In genomic region chr3R:24572540-24573043, dm6 we compare ENCODE assay signal across 1 fruit fly cellular context.
TF ChIP-seq lines count a peak whose summit lies in the region.

No protein-coding gene starts in this region.

TF ChIP-seq in whole organism, embryonic, 481 proteins besides CTCF, POLR2A, EP300 and RAD21 (continued from another document and continues in another):
- TF ChIP-seq CG4854 (GFP tag; optimal IDR thresholded peaks at IDR 0.05; lab: Kevin White, UChicago) (peak; percentile 96), gsb-n (tag; optimal IDR thresholded peaks at IDR 0.05; lab: Kevin White, UChicago) (peak; percentile 97), CG4328 (GFP tag; optimal IDR thresholded peaks at IDR 0.05; lab: Kevin White, UChicago) (peak; percentile 97), twi (tag; optimal IDR thresholded peaks at IDR 0.05; lab: Kevin White, UChicago) (peak; percentile 89), gce (GFP tag; IDR thresholded peaks at IDR 0.05; lab: Robert Waterston, UW) (peak; percentile 99), Antp (GFP tag; optimal IDR thresholded peaks at IDR 0.05; lab: Kevin White, UChicago) (peak; percentile 94), Nf-YB (GFP tag; optimal IDR thresholded peaks at IDR 0.05; lab: Kevin White, UChicago) (peak; percentile 86), schlank (tag; optimal IDR thresholded peaks at IDR 0.05; lab: Kevin White, UChicago) (peak; percentile 94), GATAe (GFP tag; conservative IDR thresholded peaks at IDR 0.05; lab: Robert Waterston, UW) (peak; percentile 95), Awh (GFP tag; IDR thresholded peaks at IDR 0.05; lab: Robert Waterston, UW) (peak; percentile 99), Hr51 (GFP tag; optimal IDR thresholded peaks at IDR 0.05; lab: Kevin White, UChicago) (peak; percentile 95 to 98), ato (GFP tag; IDR thresholded peaks at IDR 0.05; lab: Robert Waterston, UW; ENCODE audit: partially characterized antibody) (no peak), chm (GFP tag; IDR thresholded peaks at IDR 0.05; lab: Robert Waterston, UW) (peak; percentile 99), Usf (GFP tag; optimal IDR thresholded peaks at IDR 0.05; lab: Kevin White, UChicago) (peak; percentile 83), Ets97D (GFP tag; optimal IDR thresholded peaks at IDR 0.05; lab: Kevin White, UChicago) (peak; percentile 88), HmgZ (tag; optimal IDR thresholded peaks at IDR 0.05; lab: Kevin White, UChicago) (peak; percentile 99), HLH54F (GFP tag; optimal IDR thresholded peaks at IDR 0.05; lab: Kevin White, UChicago) (peak; percentile 96), crc (GFP tag; optimal IDR thresholded peaks at IDR 0.05; lab: Kevin White, UChicago) (peak; percentile 92), Sry-β (GFP tag; optimal IDR thresholded peaks at IDR 0.05; lab: Kevin White, UChicago) (peak; percentile 50), Sry-δ (GFP tag; optimal IDR thresholded peaks at IDR 0.05; lab: Kevin White, UChicago) (peak; percentile 60), Myb (GFP tag; optimal IDR thresholded peaks at IDR 0.05; lab: Kevin White, UChicago) (peak; percentile 80), dati (GFP tag; IDR thresholded peaks at IDR 0.05; lab: Robert Waterston, UW) (peak; percentile 97), CG12744 (GFP tag; optimal IDR thresholded peaks at IDR 0.05; lab: Kevin White, UChicago) (peak; percentile 96), CG6791 (GFP tag; IDR thresholded peaks at IDR 0.05; lab: Robert Waterston, UW; ENCODE audit: partially characterized antibody) (no peak), sob (GFP tag; IDR thresholded peaks at IDR 0.05; lab: Robert Waterston, UW) (peak; percentile 99), tio (GFP tag; optimal IDR thresholded peaks at IDR 0.05; lab: Kevin White, UChicago) (peak; percentile 92), Drgx (GFP tag; IDR thresholded peaks at IDR 0.05; lab: Robert Waterston, UW) (peak; percentile 99), CG6683 (GFP tag; optimal IDR thresholded peaks at IDR 0.05; lab: Kevin White, UChicago) (peak; percentile 97), CG8290 (GFP tag; optimal IDR thresholded peaks at IDR 0.05; lab: Kevin White, UChicago) (peak; percentile 90), CG8290 (tag; optimal IDR thresholded peaks at IDR 0.05; lab: Kevin White, UChicago) (peak; percentile 62 to 92), CG1529 (GFP tag; optimal IDR thresholded peaks at IDR 0.05; lab: Kevin White, UChicago) (peak; percentile 96), slp2 (GFP tag; optimal IDR thresholded peaks at IDR 0.05; lab: Kevin White, UChicago) (peak; percentile 93), scrt (GFP tag; optimal IDR thresholded peaks at IDR 0.05; lab: Kevin White, UChicago) (peak; percentile 97), CG8765 (GFP tag; IDR thresholded peaks at IDR 0.05; lab: Robert Waterston, UW) (peak; percentile 94), CG3163 (GFP tag; optimal IDR thresholded peaks at IDR 0.05; lab: Kevin White, UChicago) (peak; percentile 86), sd (tag; optimal IDR thresholded peaks at IDR 0.05; lab: Kevin White, UChicago) (peak; percentile 89), Dll (GFP tag; IDR thresholded peaks at IDR 0.05; lab: Robert Waterston, UW; ENCODE audit: partially characterized antibody) (0 out of 4 replicates have a peak, but pooled peaks have one; percentile 18), CG30403 (GFP tag; optimal IDR thresholded peaks at IDR 0.05; lab: Kevin White, UChicago) (peak; percentile 98), fd102C (GFP tag; optimal IDR thresholded peaks at IDR 0.05; lab: Kevin White, UChicago) (peak; percentile 3), Bgb (GFP tag; IDR thresholded peaks at IDR 0.05; lab: Robert Waterston, UW; ENCODE audit: partially characterized antibody) (peak; percentile 45; the same call in 1 of the 2 replicates), esg (GFP tag; conservative IDR thresholded peaks at IDR 0.05; lab: Robert Waterston, UW) (peak; percentile 97), CG4360 (GFP tag; IDR thresholded peaks at IDR 0.05; lab: Robert Waterston, UW) (peak; percentile 84), ap (GFP tag; IDR thresholded peaks at IDR 0.05; lab: Robert Waterston, UW) (peak; percentile 98), hbn (GFP tag; IDR thresholded peaks at IDR 0.05; lab: Robert Waterston, UW; ENCODE audit: partially characterized antibody) (no peak), CrebB (tag; optimal IDR thresholded peaks at IDR 0.05; lab: Kevin White, UChicago) (peak; percentile 97), CG2678 (tag; optimal IDR thresholded peaks at IDR 0.05; lab: Kevin White, UChicago) (peak; percentile 99), slbo (GFP tag; IDR thresholded peaks at IDR 0.05; lab: Robert Waterston, UW) (peak; percentile 99), CG11560 (tag; IDR thresholded peaks at IDR 0.05; lab: Robert Waterston, UW) (peak; percentile 88; the same call in 2 of the 3 replicates), tll (GFP tag; optimal IDR thresholded peaks at IDR 0.05; lab: Kevin White, UChicago) (peak in 1 of 2 experiments; percentile 6), CG4282 (GFP tag; optimal IDR thresholded peaks at IDR 0.05; lab: Kevin White, UChicago) (peak; percentile 64), btn (GFP tag; optimal IDR thresholded peaks at IDR 0.05; lab: Kevin White, UChicago) (peak; percentile 92), ci (GFP tag; IDR thresholded peaks at IDR 0.05; lab: Robert Waterston, UW) (peak; percentile 99), grau (tag; optimal IDR thresholded peaks at IDR 0.05; lab: Kevin White, UChicago) (peak; percentile 97), CG3847 (GFP tag; IDR thresholded peaks at IDR 0.05; lab: Robert Waterston, UW) (peak; percentile 98), wdn (GFP tag; IDR thresholded peaks at IDR 0.05; lab: Robert Waterston, UW) (peak; percentile 98), CG5245 (GFP tag; optimal IDR thresholded peaks at IDR 0.05; lab: Kevin White, UChicago) (peak; percentile 96), Pdp1 (GFP tag; optimal IDR thresholded peaks at IDR 0.05; lab: Kevin White, UChicago) (peak; percentile 95 to 97), Fer2 (tag; optimal IDR thresholded peaks at IDR 0.05; lab: Kevin White, UChicago) (peak; percentile 96), ems (GFP tag; optimal IDR thresholded peaks at IDR 0.05; lab: Kevin White, UChicago) (peak; percentile 98), D19B (GFP tag; optimal IDR thresholded peaks at IDR 0.05; lab: Kevin White, UChicago) (peak; percentile 91), CG6689 (GFP tag; IDR thresholded peaks at IDR 0.05; lab: Robert Waterston, UW) (peak; percentile 97), bcd (GFP tag; optimal IDR thresholded peaks at IDR 0.05; lab: Kevin White, UChicago) (peak; percentile 97), hb (GFP tag; IDR thresholded peaks at IDR 0.05; lab: Robert Waterston, UW; ENCODE audit: partially characterized antibody) (no peak), CG18011 (GFP tag; optimal IDR thresholded peaks at IDR 0.05; lab: Kevin White, UChicago) (peak; percentile 87), dmrt99B (tag; optimal IDR thresholded peaks at IDR 0.05; lab: Kevin White, UChicago) (peak; percentile 98), gsb (GFP tag; IDR thresholded peaks at IDR 0.05; lab: Robert Waterston, UW) (peak; percentile 97), cad (GFP tag; optimal IDR thresholded peaks at IDR 0.05; lab: Kevin White, UChicago) (no peak), seq (GFP tag; IDR thresholded peaks at IDR 0.05; lab: Robert Waterston, UW) (peak; percentile 99), dysf (GFP tag; IDR thresholded peaks at IDR 0.05; lab: Robert Waterston, UW) (peak; percentile 99), CG34422 (GFP tag; IDR thresholded peaks at IDR 0.05; lab: Robert Waterston, UW) (peak; percentile 99), CG4707 (GFP tag; optimal IDR thresholded peaks at IDR 0.05; lab: Kevin White, UChicago) (peak; percentile 88), zen2 (GFP tag; IDR thresholded peaks at IDR 0.05; lab: Robert Waterston, UW; ENCODE audit: partially characterized antibody) (no peak), CG1602 (GFP tag; optimal IDR thresholded peaks at IDR 0.05; lab: Kevin White, UChicago) (peak; percentile 94), tx (GFP tag; optimal IDR thresholded peaks at IDR 0.05; lab: Kevin White, UChicago) (peak; percentile 94), gem (tag; optimal IDR thresholded peaks at IDR 0.05; lab: Kevin White, UChicago) (peak; percentile 98), CG10462 (GFP tag; optimal IDR thresholded peaks at IDR 0.05; lab: Kevin White, UChicago) (peak; percentile 94), jumu (GFP tag; optimal IDR thresholded peaks at IDR 0.05; lab: Kevin White, UChicago) (peak; percentile 92), CG15269 (tag; optimal IDR thresholded peaks at IDR 0.05; lab: Kevin White, UChicago) (peak; percentile 98), CG12391 (tag; optimal IDR thresholded peaks at IDR 0.05; lab: Kevin White, UChicago) (peak; percentile 99), abd-A (tag; optimal IDR thresholded peaks at IDR 0.05; lab: Kevin White, UChicago) (peak; percentile 97), CG13296 (GFP tag; optimal IDR thresholded peaks at IDR 0.05; lab: Kevin White, UChicago) (peak; percentile 98), Jarid2 (GFP tag; optimal IDR thresholded peaks at IDR 0.05; lab: Kevin White, UChicago) (peak; percentile 89), CG10431 (GFP tag; optimal IDR thresholded peaks at IDR 0.05; lab: Kevin White, UChicago) (peak; percentile 86), tna (GFP tag; IDR thresholded peaks at IDR 0.05; lab: Robert Waterston, UW; ENCODE audit: partially characterized antibody) (no peak), PHDP (tag; optimal IDR thresholded peaks at IDR 0.05; lab: Kevin White, UChicago) (peak; percentile 99), stc (GFP tag; IDR thresholded peaks at IDR 0.05; lab: Robert Waterston, UW) (peak; percentile 99), CG4730 (GFP tag; IDR thresholded peaks at IDR 0.05; lab: Robert Waterston, UW) (peak; percentile 98), CG2202 (tag; optimal IDR thresholded peaks at IDR 0.05; lab: Kevin White, UChicago) (peak; percentile 92), CG3281 (GFP tag; optimal IDR thresholded peaks at IDR 0.05; lab: Kevin White, UChicago) (peak; percentile 97), CG5180 (GFP tag; optimal IDR thresholded peaks at IDR 0.05; lab: Kevin White, UChicago) (peak; percentile 91), CG4617 (GFP tag; optimal IDR thresholded peaks at IDR 0.05; lab: Kevin White, UChicago; ENCODE audit: borderline replicate concordance) (peak; percentile 92), CG17829 (tag; optimal IDR thresholded peaks at IDR 0.05; lab: Kevin White, UChicago) (peak; percentile 98), hth (optimal IDR thresholded peaks at IDR 0.05; lab: Kevin White, UChicago) (no peak), Chrac-16 (GFP tag; optimal IDR thresholded peaks at IDR 0.05; lab: Kevin White, UChicago) (peak; percentile 96), p53 (GFP tag; optimal IDR thresholded peaks at IDR 0.05; lab: Kevin White, UChicago) (peak; percentile 67), Hey (tag; optimal IDR thresholded peaks at IDR 0.05; lab: Kevin White, UChicago) (peak; percentile 69), repo (GFP tag; optimal IDR thresholded peaks at IDR 0.05; lab: Kevin White, UChicago) (peak; percentile 92), CG1603 (tag; optimal IDR thresholded peaks at IDR 0.05; lab: Kevin White, UChicago) (peak; percentile 90), CG3407 (GFP tag; optimal IDR thresholded peaks at IDR 0.05; lab: Kevin White, UChicago) (peak; percentile 95), psq (GFP tag; optimal IDR thresholded peaks at IDR 0.05; lab: Kevin White, UChicago) (peak; percentile 95), en (GFP tag; optimal IDR thresholded peaks at IDR 0.05; lab: Kevin White, UChicago) (peak; percentile 87), Nf-YC (tag; optimal IDR thresholded peaks at IDR 0.05; lab: Kevin White, UChicago) (peak; percentile 90), C15 (GFP tag; IDR thresholded peaks at IDR 0.05; lab: Robert Waterston, UW) (peak; percentile 93), MBD-R2 (GFP tag; IDR thresholded peaks at IDR 0.05; lab: Robert Waterston, UW) (peak; percentile 99), CG18476 (GFP tag; optimal IDR thresholded peaks at IDR 0.05; lab: Kevin White, UChicago) (peak; percentile 97), CG11504 (tag; optimal IDR thresholded peaks at IDR 0.05; lab: Kevin White, UChicago) (peak; percentile 96), Kr (GFP tag; optimal IDR thresholded peaks at IDR 0.05; lab: Kevin White, UChicago) (no peak), ac (GFP tag; optimal IDR thresholded peaks at IDR 0.05; lab: Kevin White, UChicago) (peak; percentile 59), Dref (GFP tag; IDR thresholded peaks at IDR 0.05; lab: Robert Waterston, UW) (no peak), nerfin-1 (tag; optimal IDR thresholded peaks at IDR 0.05; lab: Kevin White, UChicago) (peak; percentile 94), CG15601 (tag; optimal IDR thresholded peaks at IDR 0.05; lab: Kevin White, UChicago) (peak; percentile 96), NK7.1 (GFP tag; optimal IDR thresholded peaks at IDR 0.05; lab: Kevin White, UChicago) (peak; percentile 90), CG32767 (GFP tag; IDR thresholded peaks at IDR 0.05; lab: Robert Waterston, UW) (peak; percentile 98), CG15479 (GFP tag; optimal IDR thresholded peaks at IDR 0.05; lab: Kevin White, UChicago) (no peak), CG7556 (GFP tag; optimal IDR thresholded peaks at IDR 0.05; lab: Kevin White, UChicago) (peak; percentile 98), CG7372 (GFP tag; IDR thresholded peaks at IDR 0.05; lab: Robert Waterston, UW) (peak; percentile 96), CkIIα-i1 (GFP tag; IDR thresholded peaks at IDR 0.05; lab: Robert Waterston, UW) (peak; percentile 90), CG10147 (GFP tag; optimal IDR thresholded peaks at IDR 0.05; lab: Kevin White, UChicago) (peak; percentile 95), CG10565 (GFP tag; optimal IDR thresholded peaks at IDR 0.05; lab: Kevin White, UChicago) (peak; percentile 75), CG32772 (GFP tag; IDR thresholded peaks at IDR 0.05; lab: Robert Waterston, UW) (peak; percentile 98), eve (GFP tag; optimal IDR thresholded peaks at IDR 0.05; lab: Kevin White, UChicago) (peak in 1 of 2 experiments; percentile 97), Trl (optimal IDR thresholded peaks at IDR 0.05; lab: Kevin White, UChicago) (peak; percentile 81 to 97), Trl (GFP tag; optimal IDR thresholded peaks at IDR 0.05; lab: Kevin White, UChicago) (peak; percentile 96), trem (tag; optimal IDR thresholded peaks at IDR 0.05; lab: Kevin White, UChicago) (peak; percentile 91), CG14441 (GFP tag; IDR thresholded peaks at IDR 0.05; lab: Robert Waterston, UW) (peak; percentile 98), yki (optimal IDR thresholded peaks at IDR 0.05; lab: Kevin White, UChicago) (peak; percentile 25), BEAF-32 (GFP tag; optimal IDR thresholded peaks at IDR 0.05; lab: Kevin White, UChicago) (peak; percentile 13), run (tag; optimal IDR thresholded peaks at IDR 0.05; lab: Kevin White, UChicago) (peak; percentile 97), sna (GFP tag; IDR thresholded peaks at IDR 0.05; lab: Robert Waterston, UW; ENCODE audit: partially characterized antibody) (no peak), CG10654 (GFP tag; optimal IDR thresholded peaks at IDR 0.05; lab: Kevin White, UChicago) (peak; percentile 95)
